Fruit fly (Drosophila melanogaster) whole organism, pupa: Measurements from ENCODE around the gene CG17782.

Experiments used
- CG10348 ChIP-seq: fragments of 200-800 bp; sonication (Bioruptor generic); IDR thresholded peaks from 2 replicates; pipeline ENCODE4 v1.3.6; 2022; ENCODE audit warnings: missing biosample characterization, missing genetic modification characterization
- CG12605 ChIP-seq: fragments of 200-800 bp; sonication (Bioruptor generic); IDR thresholded peaks from 2 replicates; pipeline ENCODE4 v1.3.6; 2022; ENCODE audit warnings: missing biosample characterization, missing genetic modification characterization
- CG13204 ChIP-seq: fragments of 200-800 bp; sonication (Bioruptor generic); optimal IDR thresholded peaks from 2 replicates; lab custom pipeline; 2018; ENCODE audit warnings: missing biosample characterization, mild to moderate bottlenecking, missing genetic modification characterization, moderate library complexity
- CG14655 ChIP-seq: fragments of 200-800 bp; sonication (Bioruptor generic); optimal IDR thresholded peaks from 3 replicates; lab custom pipeline; 2017; ENCODE audit warnings: mild to moderate bottlenecking, missing biosample characterization, missing genetic modification reagents, missing genetic modification characterization
- CG15710 ChIP-seq: fragments of 200-800 bp; sonication (Bioruptor generic); optimal IDR thresholded peaks from 2 replicates; lab custom pipeline; 2018; ENCODE audit warnings: missing biosample characterization, mild to moderate bottlenecking, missing genetic modification characterization, moderate library complexity
- CG17806 ChIP-seq: fragments of 200-800 bp; sonication (Bioruptor generic); optimal IDR thresholded peaks from 2 replicates; lab custom pipeline; 2018; ENCODE audit warnings: missing biosample characterization, mild to moderate bottlenecking, missing genetic modification characterization, moderate library complexity
- CG32121 ChIP-seq: fragments of 200-800 bp; sonication (Bioruptor generic); IDR thresholded peaks from 2 replicates; pipeline ENCODE4 v1.3.6; 2022; ENCODE audit warnings: missing biosample characterization, missing genetic modification characterization
- CG34367 ChIP-seq: fragments of 200-800 bp; sonication (Bioruptor generic); optimal IDR thresholded peaks from 2 replicates; lab custom pipeline; 2018; ENCODE audit warnings: missing biosample characterization, mild to moderate bottlenecking, missing genetic modification characterization
- CG4496 ChIP-seq: fragments of 200-800 bp; sonication (Bioruptor generic); IDR thresholded peaks from 3 replicates; pipeline ENCODE4 v1.3.6; 2022; ENCODE audit warnings: missing biosample characterization, missing genetic modification characterization
- CG8159 ChIP-seq: fragments of 200-800 bp; sonication (Bioruptor generic); optimal IDR thresholded peaks from 3 replicates; lab custom pipeline; 2018; ENCODE audit warnings: missing biosample characterization, mild to moderate bottlenecking, missing genetic modification characterization, moderate library complexity
- CG8301 ChIP-seq: fragments of 200-800 bp; sonication (Bioruptor generic); optimal IDR thresholded peaks from 2 replicates; lab custom pipeline; 2018; ENCODE audit warnings: missing biosample characterization, mild to moderate bottlenecking, missing genetic modification characterization
- CG9948 ChIP-seq: fragments of 200-800 bp; sonication (Bioruptor generic); optimal IDR thresholded peaks from 2 replicates; lab custom pipeline; 2018; ENCODE audit warnings: missing biosample characterization, mild to moderate bottlenecking, missing genetic modification characterization, moderate library complexity
- D1 ChIP-seq: fragments of 200-800 bp; sonication (Bioruptor generic); optimal IDR thresholded peaks from 2 replicates; lab custom pipeline; 2018; ENCODE audit warnings: missing biosample characterization, mild to moderate bottlenecking, missing genetic modification characterization, moderate library complexity
- EcR ChIP-seq: fragments of 200-800 bp; sonication (Bioruptor generic); optimal IDR thresholded peaks from 3 replicates; lab custom pipeline; 2019; ENCODE audit warnings: missing biosample characterization, missing genetic modification characterization, mild to moderate bottlenecking, moderate library complexity, missing genetic modification reagents
- Ets98B ChIP-seq: fragments of 200-800 bp; sonication (Bioruptor generic); IDR thresholded peaks from 2 replicates; pipeline ENCODE4 v1.3.6; 2022; ENCODE audit warnings: missing biosample characterization, missing genetic modification characterization
- Pif1A ChIP-seq: fragments of 200-800 bp; sonication (Bioruptor generic); optimal IDR thresholded peaks from 3 replicates; lab custom pipeline; 2016; ENCODE audit warnings: missing biosample characterization, missing genetic modification characterization
- Pif1B ChIP-seq: fragments of 200-800 bp; sonication (Bioruptor generic); optimal IDR thresholded peaks from 3 replicates; lab custom pipeline; 2016; ENCODE audit warnings: missing biosample characterization, missing genetic modification characterization
- Snoo ChIP-seq: fragments of 200-800 bp; sonication (Bioruptor generic); optimal IDR thresholded peaks from 3 replicates; lab custom pipeline; 2017; ENCODE audit warnings: missing biosample characterization, mild to moderate bottlenecking, missing genetic modification characterization, inconsistent platforms
- fd96Ca ChIP-seq: fragments of 200-800 bp; sonication (Bioruptor generic); IDR thresholded peaks from 3 replicates; pipeline ENCODE4 v1.3.6; 2022; ENCODE audit warnings: missing biosample characterization, missing genetic modification characterization
- gl ChIP-seq: fragments of 200-800 bp; sonication (Bioruptor generic); optimal IDR thresholded peaks from 2 replicates; lab custom pipeline; 2018; ENCODE audit warnings: missing biosample characterization, mild to moderate bottlenecking, missing genetic modification characterization
- rn ChIP-seq: fragments of 200-800 bp; sonication (Bioruptor generic); IDR thresholded peaks from 2 replicates; pipeline ENCODE4 v1.3.6; 2022; ENCODE audit warnings: missing biosample characterization, missing genetic modification characterization

The CG17782 gene

DNA sequence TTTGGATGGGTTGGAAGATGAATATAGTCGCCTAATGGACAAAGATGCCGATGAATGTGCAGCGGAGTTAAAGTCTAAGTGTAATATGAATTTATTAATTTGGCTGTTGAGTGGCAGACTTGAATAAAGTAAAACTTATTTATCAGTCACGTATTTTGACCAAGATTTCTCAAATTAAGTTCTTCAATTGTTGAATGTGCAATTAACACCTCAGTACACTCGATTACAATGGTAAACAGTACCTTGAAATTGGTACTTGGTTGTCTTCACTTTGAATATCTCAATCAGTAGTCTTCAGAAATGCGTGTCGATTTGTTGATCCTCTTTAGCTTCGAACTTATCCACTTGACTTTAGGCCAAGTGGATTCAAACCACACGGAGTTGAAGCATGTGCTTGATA, 3.3 kb downstream of the CG17782 start, which contains the start of gene CG13614:
Gene CG13614, plus strand, starts transcription at position 301 of the 400 bp plus-strand sequence.
- no peak for TF ChIP-seq CG15710 (tag; lab: Kevin White, UChicago)
- no peak for TF ChIP-seq CG17806 (tag; lab: Kevin White, UChicago)
- TF ChIP-seq Snoo = no peak
- TF ChIP-seq CG10348 (GFP tag; lab: Robert Waterston, UW) = no peak
- TF ChIP-seq CG32121 (GFP tag; lab: Robert Waterston, UW) = no peak
- no peak for TF ChIP-seq CG14655
- no peak for TF ChIP-seq CG9948 (tag; lab: Kevin White, UChicago)
- no peak for TF ChIP-seq CG13204 (GFP tag; lab: Kevin White, UChicago)
- no peak for TF ChIP-seq CG8159 (tag; lab: Kevin White, UChicago)
- TF ChIP-seq CG34367 (tag; lab: Kevin White, UChicago) = no peak
- no peak for TF ChIP-seq EcR
- TF ChIP-seq CG4496 (GFP tag; lab: Robert Waterston, UW) = no peak
- TF ChIP-seq CG8301 (tag; lab: Kevin White, UChicago) = no peak
- TF ChIP-seq rn (GFP tag; lab: Robert Waterston, UW) = no peak

dm6 chr3R:24368064-24368463, 4.5 kb downstream of the CG17782 start, which contains the start of the genes CG42812 and CG33341:
Gene CG42812 (minus strand): TSS chr3R:24368164.
Gene CG33341 (plus strand): TSS chr3R:24368358.
- TF ChIP-seq CG4496 (GFP tag; lab: Robert Waterston, UW) (no peak), D1 (no peak), CG34367 (tag; lab: Kevin White, UChicago) (no peak), Pif1B (GFP tag; lab: Kevin White, UChicago) (no peak), CG8159 (tag; lab: Kevin White, UChicago) (no peak), CG32121 (GFP tag; lab: Robert Waterston, UW) (no peak)

- TF ChIP-seq Snoo (no peak), CG8301 (tag; lab: Kevin White, UChicago) (no peak)
Observed at dm6 chr3R:24367120-24367519, 5.4 kb downstream of the CG17782 start, which contains the start of gene CG42811. Gene CG42811 (minus strand): TSS chr3R:24367220.

DNA sequence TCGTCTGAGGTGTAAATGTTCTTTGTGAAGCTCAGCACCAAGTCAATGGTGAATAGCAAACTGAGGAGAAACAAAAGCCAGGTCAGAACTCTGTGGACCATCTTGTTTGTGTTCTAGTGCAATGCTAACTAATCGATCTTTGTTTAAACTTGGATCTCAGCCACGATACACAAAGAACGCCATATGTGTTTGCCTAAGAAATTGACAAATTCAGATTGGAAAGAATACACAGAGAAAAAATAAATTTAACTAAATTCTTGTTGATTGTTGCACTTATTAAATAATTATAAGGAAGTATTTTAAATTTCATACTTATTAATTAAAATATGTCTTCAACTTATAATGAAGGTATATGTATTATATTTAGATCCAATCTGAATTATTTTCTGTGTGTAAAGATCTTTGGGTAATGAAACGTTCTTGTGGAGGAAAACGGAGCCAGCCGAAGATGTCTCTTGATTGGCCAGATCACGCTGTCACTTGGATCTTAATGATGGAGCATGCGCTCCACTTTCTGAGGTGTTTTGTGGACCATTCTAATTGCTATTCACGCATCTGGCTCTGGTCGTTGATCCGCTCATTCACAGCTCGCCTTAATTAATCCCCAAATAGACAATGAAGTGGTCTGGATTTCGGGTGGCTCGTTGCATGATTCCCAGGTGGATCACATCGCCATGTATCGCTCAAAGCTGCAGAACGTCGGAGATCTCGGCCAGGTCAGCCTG, 7.5 kb downstream of the CG17782 start, which contains the start of the genes CG17784 and CG13613:
Gene CG17784, minus strand, starts transcription at position 101 of the 725 bp plus-strand sequence.
Gene CG13613, plus strand, starts transcription at position 675 of the 725 bp plus-strand sequence.
- TF ChIP-seq Pif1A (no peak), D1 (no peak), Ets98B (GFP tag; lab: Robert Waterston, UW) (no peak), EcR (no peak), gl (tag; lab: Kevin White, UChicago) (no peak), CG34367 (tag; lab: Kevin White, UChicago) (no peak), CG17806 (tag; lab: Kevin White, UChicago) (no peak), CG32121 (GFP tag; lab: Robert Waterston, UW) (no peak), CG8301 (tag; lab: Kevin White, UChicago) (no peak)

DNA sequence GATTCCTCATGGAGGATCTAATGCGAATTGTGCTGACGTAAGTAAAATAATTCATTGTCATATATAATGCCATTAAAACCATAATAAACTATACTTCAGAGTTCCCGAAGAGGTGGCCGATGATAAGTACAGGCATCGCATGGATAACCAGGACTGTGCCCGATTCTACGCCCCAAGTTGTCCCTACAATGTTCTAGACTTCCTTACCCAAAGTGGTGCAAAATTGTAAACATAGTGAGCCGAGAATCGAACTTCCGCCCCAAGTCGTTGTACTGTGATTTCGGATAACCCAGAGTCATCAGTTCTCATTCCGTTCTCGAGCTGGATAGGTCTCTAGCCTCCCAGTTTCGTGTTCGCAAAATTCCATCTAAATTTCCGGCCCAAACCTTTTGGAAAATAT, 9.7 kb downstream of the CG17782 start, which contains the start of gene CG33340:
Gene CG33340, plus strand, starts transcription at position 301 of the 400 bp plus-strand sequence.
- TF ChIP-seq CG32121 (GFP tag; lab: Robert Waterston, UW) (no peak), Pif1B (GFP tag; lab: Kevin White, UChicago) (no peak), Pif1A (no peak), CG13204 (GFP tag; lab: Kevin White, UChicago) (no peak), Snoo (no peak), CG8301 (tag; lab: Kevin White, UChicago) (no peak), CG15710 (tag; lab: Kevin White, UChicago) (no peak), D1 (no peak), rn (GFP tag; lab: Robert Waterston, UW) (no peak), CG4496 (GFP tag; lab: Robert Waterston, UW) (no peak), EcR (no peak), fd96Ca (GFP tag; lab: Robert Waterston, UW) (no peak), CG9948 (tag; lab: Kevin White, UChicago) (no peak), CG14655 (no peak), gl (tag; lab: Kevin White, UChicago) (no peak), CG10348 (GFP tag; lab: Robert Waterston, UW) (no peak), CG8159 (tag; lab: Kevin White, UChicago) (no peak), CG17806 (tag; lab: Kevin White, UChicago) (no peak), CG34367 (tag; lab: Kevin White, UChicago) (no peak), CG12605 (GFP tag; lab: Robert Waterston, UW) (no peak)
- TF ChIP-seq, all 21 proteins: peak for 0

- TF ChIP-seq CG34367 (tag; lab: Kevin White, UChicago) (no peak), Pif1A (no peak), CG13204 (GFP tag; lab: Kevin White, UChicago) (no peak), CG4496 (GFP tag; lab: Robert Waterston, UW) (no peak), CG12605 (GFP tag; lab: Robert Waterston, UW) (no peak), CG17806 (tag; lab: Kevin White, UChicago) (no peak), CG10348 (GFP tag; lab: Robert Waterston, UW) (no peak), Pif1B (GFP tag; lab: Kevin White, UChicago) (no peak)
Observed at dm6 chr3R:24361583-24361982, 11.0 kb downstream of the CG17782 start, which contains the start of the genes CG5762 and CG33339. Gene CG5762 (minus strand): TSS chr3R:24361683. Gene CG33339 (plus strand): TSS chr3R:24361847.
